Fruit fly (Drosophila melanogaster) whole organism, pupa: ENCODE results near the gene CG11986.

ENCODE experiments used
- CG10348 ChIP-seq: fragments of 200-800 bp; sonication (Bioruptor generic); IDR thresholded peaks from 2 replicates; pipeline ENCODE4 v1.3.6; 2022; ENCODE audit warnings: missing biosample characterization, missing genetic modification characterization
- CG9948 ChIP-seq: fragments of 200-800 bp; sonication (Bioruptor generic); optimal IDR thresholded peaks from 2 replicates; lab custom pipeline; 2018; ENCODE audit warnings: missing biosample characterization, mild to moderate bottlenecking, missing genetic modification characterization, moderate library complexity

- no peak for TF ChIP-seq CG10348 (GFP tag; lab: Robert Waterston, UW)
- TF ChIP-seq CG9948, result no peak
Observed at dm6 chr3R:9001720-9002240, 13.5 kb upstream of the CG11986 start.
